Fruit fly (Drosophila melanogaster) Kc167 (cell line): ENCODE data around the gene nAChRalpha7.

Experiments
- Myc ChIP-seq: fragments of >200 bp; optimal IDR thresholded peaks from 2 replicates; lab custom pipeline; 2017; ENCODE audit warnings: missing external identifiers
- Sin3A ChIP-seq: fragments of >200 bp; optimal IDR thresholded peaks from 2 replicates; lab custom pipeline; 2018; ENCODE audit warnings: missing external identifiers
- h ChIP-seq: fragments of >200 bp; optimal IDR thresholded peaks from 3 replicates; lab custom pipeline; 2018; ENCODE audit warnings: missing external identifiers
- insv ChIP-seq: fragments of >200 bp; optimal IDR thresholded peaks from 3 replicates; lab custom pipeline; 2018; ENCODE audit warnings: missing external identifiers
- psq ChIP-seq: fragments of >200 bp; optimal IDR thresholded peaks from 2 replicates; lab custom pipeline; 2017; ENCODE audit warnings: missing external identifiers
- ttk ChIP-seq: sonication (Bioruptor generic); optimal IDR thresholded peaks from 2 replicates; lab custom pipeline; 2017; ENCODE audit warnings: missing external identifiers

DNA sequence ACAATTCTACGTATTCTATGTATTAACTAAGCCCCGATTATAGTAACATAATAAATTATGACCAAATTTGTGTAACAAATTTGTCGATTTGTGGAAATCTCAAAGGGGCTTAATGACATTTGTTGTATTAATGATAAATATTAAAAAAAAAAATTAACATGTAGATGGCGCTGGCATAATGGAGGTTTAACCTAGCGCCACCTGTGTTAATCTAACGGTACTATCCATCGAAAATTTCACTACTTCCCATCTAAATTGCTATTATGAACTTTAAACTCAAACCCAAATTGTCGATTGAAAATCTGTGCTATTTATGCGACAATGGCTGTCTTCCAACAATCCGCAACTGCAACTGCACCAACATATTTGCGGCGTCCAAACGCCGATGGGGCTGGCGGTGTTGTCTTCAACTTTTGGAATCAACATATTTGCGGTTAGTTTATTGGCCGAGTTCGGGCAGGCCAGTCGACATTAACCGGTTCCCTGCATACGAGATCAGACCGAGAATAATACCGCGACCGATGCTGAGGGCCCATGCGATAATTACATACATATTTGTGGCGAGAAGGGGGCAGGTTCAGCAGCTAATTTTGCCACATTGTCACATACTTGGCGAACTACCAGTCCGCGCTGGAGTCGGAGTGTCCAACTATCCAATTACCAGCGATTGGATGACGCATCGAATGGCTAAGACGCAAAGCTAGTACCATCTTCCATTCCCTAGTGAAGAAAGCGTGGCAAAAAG lies 22.3 kb downstream of the nAChRalpha7 start:
- TF ChIP-seq psq (no peak), Myc (no peak), h (lab: Kevin White, UChicago) (no peak), Sin3A (lab: Kevin White, UChicago) (no peak), ttk (lab: Kevin White, UChicago) (no peak), insv (lab: Kevin White, UChicago) (no peak)
